Worm (Caenorhabditis elegans) whole organism, mixed stage, embryonic: ENCODE measurements around the gene T20D4.15.
"Not testable (repeated sequence)": the region's sequence is repeated elsewhere in the genome, so short reads cannot be mapped to it uniquely, and the experiment has no call there.

Experiments
- M03D4.4 ChIP-seq: sonication (generic microtip); optimal IDR thresholded peaks from 2 replicates; lab custom pipeline; 2017; ENCODE audit warnings: mild to moderate bottlenecking, missing genetic modification characterization, missing compliant biosample characterization
- bed-3 ChIP-seq: fragments of 200-800 bp; sonication (Bioruptor generic); optimal IDR thresholded peaks from 3 replicates; lab custom pipeline; 2018; ENCODE audit warnings: mild to moderate bottlenecking, missing genetic modification characterization, moderate library complexity, missing compliant biosample characterization
- blmp-1 ChIP-seq: fragments of 150-350 bp; optimal IDR thresholded peaks from 2 replicates; lab custom pipeline; 2014; ENCODE audit warnings: missing biosample characterization, missing genetic modification characterization
- ceh-39 ChIP-seq: fragments of 150-350 bp; optimal IDR thresholded peaks from 2 replicates; lab custom pipeline; 2014; ENCODE audit warnings: missing biosample characterization, missing genetic modification characterization
- ceh-43 ChIP-seq: fragments of 200-800 bp; sonication (Bioruptor generic); optimal IDR thresholded peaks from 2 replicates; lab custom pipeline; 2018; ENCODE audit warnings: mild to moderate bottlenecking, missing genetic modification characterization, moderate library complexity, missing compliant biosample characterization
- ces-1 ChIP-seq: fragments of 150-350 bp; optimal IDR thresholded peaks from 2 replicates; lab custom pipeline; 2014; ENCODE audit warnings: missing biosample characterization, missing genetic modification reagents, missing genetic modification characterization
- cnd-1 ChIP-seq: fragments of 200-800 bp; sonication (Bioruptor generic); optimal IDR thresholded peaks from 2 replicates; lab custom pipeline; 2018; ENCODE audit warnings: mild to moderate bottlenecking, missing genetic modification characterization, missing compliant biosample characterization
- elt-1 ChIP-seq: sonication (generic microtip); optimal IDR thresholded peaks from 2 replicates; lab custom pipeline; 2017; ENCODE audit warnings: missing genetic modification characterization, mild to moderate bottlenecking, missing compliant biosample characterization, antibody characterized with exemption, moderate library complexity, borderline replicate concordance; ENCODE audit not compliant: insufficient read depth
- elt-3 ChIP-seq: fragments of 150-350 bp; optimal IDR thresholded peaks from 2 replicates; lab custom pipeline; 2014; ENCODE audit warnings: missing biosample characterization, missing genetic modification characterization
- flh-1 ChIP-seq: fragments of 200-800 bp; sonication (Bioruptor generic); optimal IDR thresholded peaks from 2 replicates; lab custom pipeline; 2018; ENCODE audit warnings: mild to moderate bottlenecking, missing genetic modification characterization, moderate library complexity, missing compliant biosample characterization
- ham-2 ChIP-seq: fragments of 200-800 bp; sonication (Bioruptor generic); optimal IDR thresholded peaks from 2 replicates; lab custom pipeline; 2018; ENCODE audit warnings: mild to moderate bottlenecking, missing genetic modification characterization, missing compliant biosample characterization
- lin-13 ChIP-seq: fragments of 150-350 bp; optimal IDR thresholded peaks from 2 replicates; lab custom pipeline; 2014; ENCODE audit warnings: missing biosample characterization, missing genetic modification characterization
- lin-32 ChIP-seq: fragments of 200-800 bp; sonication (Bioruptor generic); optimal IDR thresholded peaks from 2 replicates; lab custom pipeline; 2018; ENCODE audit warnings: mild to moderate bottlenecking, missing genetic modification characterization, missing compliant biosample characterization
- lsy-2 ChIP-seq: fragments of 150-350 bp; optimal IDR thresholded peaks from 2 replicates; lab custom pipeline; 2014; ENCODE audit warnings: missing biosample characterization, missing genetic modification characterization
- mab-5 ChIP-seq: fragments of 150-350 bp; optimal IDR thresholded peaks from 2 replicates; lab custom pipeline; 2014; ENCODE audit warnings: missing biosample characterization, missing genetic modification characterization
- mep-1 ChIP-seq: fragments of 150-350 bp; optimal IDR thresholded peaks from 2 replicates; lab custom pipeline; 2017; ENCODE audit warnings: missing biosample characterization, missing genetic modification reagents, missing genetic modification characterization, inconsistent platforms
- mls-2 ChIP-seq: sonication (generic microtip); optimal IDR thresholded peaks from 2 replicates; lab custom pipeline; 2016; ENCODE audit warnings: mild to moderate bottlenecking, missing genetic modification characterization, moderate library complexity, missing compliant biosample characterization
- nhr-2 ChIP-seq: fragments of 150-350 bp; optimal IDR thresholded peaks from 2 replicates; lab custom pipeline; 2014; ENCODE audit warnings: missing biosample characterization, missing genetic modification characterization
- nhr-237 ChIP-seq: fragments of 150-350 bp; optimal IDR thresholded peaks from 2 replicates; lab custom pipeline; 2014; ENCODE audit warnings: missing biosample characterization, missing genetic modification characterization
- nhr-28 ChIP-seq: fragments of 150-350 bp; optimal IDR thresholded peaks from 2 replicates; lab custom pipeline; 2014; ENCODE audit warnings: missing biosample characterization, missing genetic modification characterization
- nhr-76 ChIP-seq: sonication (generic microtip); optimal IDR thresholded peaks from 2 replicates; lab custom pipeline; 2017; ENCODE audit warnings: missing biosample characterization, missing genetic modification characterization
- pha-4 ChIP-seq: fragments of 150-350 bp; optimal IDR thresholded peaks from 2 replicates; lab custom pipeline; 2018; ENCODE audit warnings: missing biosample characterization, missing genetic modification reagents, missing genetic modification characterization
- sem-2 ChIP-seq: fragments of 200-800 bp; sonication (Bioruptor generic); optimal IDR thresholded peaks from 2 replicates; lab custom pipeline; 2018; ENCODE audit warnings: mild to moderate bottlenecking, missing genetic modification characterization, missing compliant biosample characterization
- sptf-1 ChIP-seq: sonication (generic microtip); optimal IDR thresholded peaks from 2 replicates; lab custom pipeline; 2017; ENCODE audit warnings: mild to moderate bottlenecking, missing genetic modification characterization, moderate library complexity, missing compliant biosample characterization
- tbx-8 ChIP-seq: fragments of 200-800 bp; sonication (Bioruptor generic); optimal IDR thresholded peaks from 2 replicates; lab custom pipeline; 2018; ENCODE audit warnings: mild to moderate bottlenecking, missing genetic modification characterization, moderate library complexity, missing compliant biosample characterization
- unc-120 ChIP-seq: sonication (generic microtip); optimal IDR thresholded peaks from 2 replicates; lab custom pipeline; 2017; ENCODE audit warnings: missing genetic modification characterization, missing compliant biosample characterization; ENCODE audit not compliant: poor library complexity, severe bottlenecking
- unc-39 ChIP-seq: fragments of 150-350 bp; optimal IDR thresholded peaks from 2 replicates; lab custom pipeline; 2014; ENCODE audit warnings: missing biosample characterization, missing genetic modification characterization
- zip-8 ChIP-seq: fragments of 150-350 bp; optimal IDR thresholded peaks from 2 replicates; lab custom pipeline; 2014; ENCODE audit warnings: missing biosample characterization, missing genetic modification characterization
- ztf-11 ChIP-seq: fragments of 150-350 bp; optimal IDR thresholded peaks from 2 replicates; lab custom pipeline; 2014; ENCODE audit warnings: missing biosample characterization, missing genetic modification characterization

T20D4.15 gene

ce11 chrV:3388299-3388698 lies 6.2 kb downstream of the T20D4.15 start:
- no peak for TF ChIP-seq pha-4 (tag; lab: Kevin White, UChicago)
- no peak for TF ChIP-seq mls-2
- TF ChIP-seq cnd-1 (tag; lab: Kevin White, UChicago), result no peak
- no peak for TF ChIP-seq M03D4.4 (tag; lab: Kevin White, UChicago)
- TF ChIP-seq nhr-76 (tag; lab: Kevin White, UChicago), result no peak
- TF ChIP-seq flh-1 (GFP tag; lab: Kevin White, UChicago), result no peak
- TF ChIP-seq unc-120, result no peak
- no peak for TF ChIP-seq ces-1
- no peak for TF ChIP-seq mab-5 (tag; lab: Kevin White, UChicago)
- no peak for TF ChIP-seq nhr-28 (tag; lab: Kevin White, UChicago)
- TF ChIP-seq ceh-39 (tag; lab: Kevin White, UChicago), result no peak
- TF ChIP-seq ceh-43, result no peak
- TF ChIP-seq sem-2, result no peak
- TF ChIP-seq ham-2 (GFP tag; lab: Kevin White, UChicago), result no peak
- TF ChIP-seq, all 35 proteins: peak for 0

DNA sequence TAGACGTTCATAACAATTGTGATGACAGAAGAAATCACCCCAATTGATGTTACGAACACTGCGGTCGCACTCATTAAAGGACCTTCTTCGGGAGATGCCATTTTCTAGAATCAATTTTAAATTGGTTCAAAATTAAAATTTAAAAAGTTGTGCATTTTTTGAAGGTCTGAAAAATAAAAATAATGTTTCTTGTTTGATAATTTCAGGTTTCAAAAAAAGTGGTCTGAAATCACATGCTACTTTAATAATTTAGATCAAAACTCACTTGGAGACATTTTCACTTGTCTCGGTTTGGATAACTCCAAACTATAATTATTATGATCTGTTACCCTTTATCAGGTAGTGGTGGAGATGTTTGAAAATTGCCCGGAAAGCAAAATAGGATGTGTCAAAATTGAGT lies 17.6 kb downstream of the T20D4.15 start, which contains the start of gene srbc-2:
TSS of gene srbc-2 (minus strand) at position 101 of the 400 bp plus-strand sequence.
- no peak for TF ChIP-seq lin-32 (GFP tag; lab: Kevin White, UChicago)
- no peak for TF ChIP-seq ham-2 (GFP tag; lab: Kevin White, UChicago)
- TF ChIP-seq ztf-11 (tag; lab: Kevin White, UChicago), result no peak
- no peak for TF ChIP-seq unc-39 (tag; lab: Kevin White, UChicago)
- no peak for TF ChIP-seq ces-1
- no peak for TF ChIP-seq mls-2
- TF ChIP-seq zip-8 (tag; lab: Kevin White, UChicago), result no peak
- TF ChIP-seq bed-3 (GFP tag; lab: Kevin White, UChicago), result no peak
- TF ChIP-seq blmp-1 (tag; lab: Kevin White, UChicago), result no peak
- TF ChIP-seq ceh-39 (tag; lab: Kevin White, UChicago), result no peak
- no peak for TF ChIP-seq lin-13 (tag; lab: Kevin White, UChicago)

DNA sequence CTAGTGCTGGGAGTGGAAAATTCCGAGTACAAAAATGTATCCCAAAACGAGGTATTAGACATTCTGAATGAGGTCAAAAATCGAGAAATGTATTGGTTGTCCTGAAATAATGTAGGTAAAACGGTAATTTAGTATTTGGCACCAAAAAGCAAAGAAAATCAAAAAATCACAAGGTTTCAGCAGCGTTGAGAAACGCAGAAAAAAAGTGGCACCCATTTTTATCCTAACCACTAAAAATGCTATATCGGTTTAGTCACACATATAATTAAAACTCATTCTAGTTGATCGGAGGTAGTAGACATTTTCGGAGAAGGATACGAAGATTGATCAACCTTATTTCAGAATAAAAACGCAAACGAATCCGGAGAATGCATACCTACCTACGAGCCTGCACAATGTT lies 21.9 kb downstream of the T20D4.15 start, which contains the start of gene srx-121:
TSS of gene srx-121 (minus strand) at position 101 of the 400 bp plus-strand sequence.
- no peak for TF ChIP-seq flh-1 (GFP tag; lab: Kevin White, UChicago)
- TF ChIP-seq elt-3 (tag; lab: Kevin White, UChicago), result no peak
- TF ChIP-seq mls-2, result no peak
- no peak for TF ChIP-seq ham-2 (GFP tag; lab: Kevin White, UChicago)
- TF ChIP-seq sptf-1 (tag; lab: Kevin White, UChicago), result no peak
- TF ChIP-seq lsy-2 (tag; lab: Kevin White, UChicago), result no peak
- TF ChIP-seq zip-8 (tag; lab: Kevin White, UChicago), result no peak
- TF ChIP-seq lin-32 (GFP tag; lab: Kevin White, UChicago), result no peak
- no peak for TF ChIP-seq nhr-237
- TF ChIP-seq nhr-28 (tag; lab: Kevin White, UChicago), result no peak
- no peak for TF ChIP-seq mep-1 (tag; lab: Kevin White, UChicago)

DNA sequence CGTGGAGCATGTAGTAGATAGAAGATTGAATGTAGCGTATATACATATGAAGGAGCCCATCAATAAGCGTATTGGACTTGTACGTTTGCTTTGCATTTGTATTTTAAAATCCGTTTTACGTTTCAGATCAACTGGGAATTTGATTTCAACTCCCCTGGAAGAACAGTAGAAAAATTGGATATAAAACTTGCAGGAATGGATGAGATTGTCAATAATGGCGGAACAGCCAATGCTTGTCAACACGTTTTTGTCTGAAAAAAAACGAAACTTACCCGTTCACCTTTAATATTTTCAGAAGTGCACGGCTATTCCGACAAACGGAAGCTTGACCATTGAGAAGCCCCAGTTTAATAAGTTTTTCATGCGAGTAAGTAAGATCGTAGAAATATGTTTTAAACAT lies 26.8 kb downstream of the T20D4.15 start, which contains the start of gene C04E12.2:
TSS of gene C04E12.2 (plus strand) at position 301 of the 400 bp plus-strand sequence.
- TF ChIP-seq nhr-2 (tag; lab: Kevin White, UChicago); pha-4 (tag; lab: Kevin White, UChicago); ham-2 (GFP tag; lab: Kevin White, UChicago): not testable (repeated sequence)

DNA sequence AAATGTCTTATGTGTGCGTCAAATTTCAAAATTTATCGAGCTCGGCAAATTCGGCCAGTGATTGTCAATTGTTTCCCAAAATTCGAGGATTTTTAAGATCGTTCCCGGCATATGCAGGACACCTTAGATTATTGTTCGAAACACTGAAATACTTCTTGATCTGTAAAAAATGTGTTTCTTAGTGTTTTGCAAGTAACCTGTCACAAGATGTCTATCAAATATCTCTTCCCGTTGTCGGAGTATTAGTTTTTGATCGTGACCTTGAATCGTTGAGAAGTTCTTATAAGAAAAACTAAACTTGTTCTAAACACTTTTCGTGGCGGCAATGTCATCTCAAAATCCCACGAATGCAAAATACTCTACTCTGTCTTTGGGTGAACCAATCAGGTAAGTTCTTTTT lies 32.1 kb downstream of the T20D4.15 start, which contains the start of gene C04E12.4:
TSS of gene C04E12.4 (plus strand) at position 301 of the 400 bp plus-strand sequence.
- TF ChIP-seq ces-1, result no peak
- TF ChIP-seq nhr-237, result no peak
- no peak for TF ChIP-seq nhr-76 (tag; lab: Kevin White, UChicago)
- no peak for TF ChIP-seq lin-13 (tag; lab: Kevin White, UChicago)
- no peak for TF ChIP-seq sem-2
- TF ChIP-seq nhr-28 (tag; lab: Kevin White, UChicago), result no peak
- TF ChIP-seq, all 35 proteins: peak for 0

DNA sequence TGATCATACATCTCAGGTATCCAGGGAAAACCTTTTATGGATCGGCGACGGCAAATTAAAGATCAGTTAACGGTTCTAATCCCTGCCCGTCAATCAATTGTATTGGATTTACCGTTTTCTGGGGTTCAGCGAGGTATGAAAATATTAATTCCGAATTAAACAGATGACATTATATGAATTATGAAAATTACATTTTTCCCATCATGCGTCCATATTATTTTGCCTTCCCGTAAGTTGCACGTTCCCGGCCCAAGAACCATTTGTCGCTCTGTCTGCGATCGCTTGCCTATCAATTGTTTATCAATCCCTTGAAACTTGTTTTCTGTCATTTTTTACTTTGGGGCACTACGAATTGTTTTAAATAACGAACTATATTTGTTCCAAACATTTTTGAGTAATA lies 32.9 kb downstream of the T20D4.15 start:
- TF ChIP-seq nhr-76 (tag; lab: Kevin White, UChicago), result no peak
- no peak for TF ChIP-seq lsy-2 (tag; lab: Kevin White, UChicago)
- no peak for TF ChIP-seq pha-4 (tag; lab: Kevin White, UChicago)
- TF ChIP-seq ces-1, result no peak
- TF ChIP-seq unc-39 (tag; lab: Kevin White, UChicago), result no peak
- TF ChIP-seq nhr-28 (tag; lab: Kevin White, UChicago), result no peak
- TF ChIP-seq tbx-8 (GFP tag; lab: Kevin White, UChicago), result no peak
- TF ChIP-seq elt-1, result no peak
